Fruit fly (Drosophila melanogaster): ENCODE data around the gene CG33928.

CG33928 gene

DNA sequence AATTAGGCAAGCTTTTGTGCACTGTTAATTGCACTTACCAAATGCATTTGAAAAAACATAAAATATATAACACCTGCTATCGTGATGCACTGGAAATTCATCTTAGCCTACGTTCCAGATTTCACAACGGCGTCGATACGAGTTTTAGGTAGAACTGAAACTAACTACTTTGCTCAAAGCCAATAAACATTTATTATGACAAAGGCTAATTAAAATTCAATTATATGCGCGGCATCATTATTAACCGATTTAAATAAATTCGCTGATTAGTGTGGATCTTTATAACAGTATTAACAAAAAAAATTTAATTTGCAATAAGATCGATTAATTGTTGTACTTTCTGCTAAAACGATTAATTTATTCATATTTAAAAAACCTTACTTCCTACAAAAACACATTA is at the start of gene CG33928:
Gene CG33928 (minus strand): TSS at position 101 of the 400 bp plus-strand sequence.
- TF ChIP-seq net (GFP tag; optimal IDR thresholded peaks at IDR 0.05) (no peak), acj6 (GFP tag; optimal IDR thresholded peaks at IDR 0.05) (no peak), CG6808 (GFP tag; optimal IDR thresholded peaks at IDR 0.05) (no peak), CG11902 (GFP tag; optimal IDR thresholded peaks at IDR 0.05) (no peak), vri (GFP tag; optimal IDR thresholded peaks at IDR 0.05) (no peak), Sox14 (GFP tag; optimal IDR thresholded peaks at IDR 0.05) (no peak), svp (GFP tag) (no peak), topi (GFP tag; optimal IDR thresholded peaks at IDR 0.05) (no peak), CG8119 (GFP tag; IDR thresholded peaks at IDR 0.05) (no peak), CG11294 (GFP tag; IDR thresholded peaks at IDR 0.05) (no peak), Gug (GFP tag; IDR thresholded peaks at IDR 0.05) (no peak)

DNA sequence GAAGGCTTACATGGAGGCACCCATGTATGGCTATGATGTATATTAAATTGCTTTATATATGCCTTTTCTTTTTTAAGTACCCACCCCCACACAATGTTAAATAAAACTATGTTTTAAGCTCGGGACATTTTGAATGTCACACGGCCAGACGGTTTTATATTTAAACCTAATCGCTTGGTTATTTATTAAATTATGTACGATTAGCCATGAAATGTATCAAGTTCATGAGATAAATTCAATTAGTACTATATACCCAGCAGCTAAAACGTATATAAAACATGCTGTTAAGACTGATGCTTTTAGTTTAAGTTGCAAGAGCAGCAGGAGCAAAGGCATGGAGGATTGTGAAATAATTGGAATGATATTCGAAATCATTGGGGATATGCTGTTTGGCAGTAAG is 49.1 kb upstream of the CG33928 start, which contains the start of the genes CG43221 and CG43645:
Gene CG43221 (plus strand): TSS at position 301 of the 400 bp plus-strand sequence.
Gene CG43645 (plus strand): TSS at position 301 of the 400 bp plus-strand sequence.
- TF ChIP-seq Eip93F (GFP tag; optimal IDR thresholded peaks at IDR 0.05) (no peak), salr (GFP tag; optimal IDR thresholded peaks at IDR 0.05) (no peak), net (GFP tag; optimal IDR thresholded peaks at IDR 0.05) (no peak), CG10631 (GFP tag; optimal IDR thresholded peaks at IDR 0.05) (no peak), esn (GFP tag; optimal IDR thresholded peaks at IDR 0.05) (no peak), CG4318 (GFP tag; optimal IDR thresholded peaks at IDR 0.05) (no peak), topi (GFP tag; optimal IDR thresholded peaks at IDR 0.05) (no peak), Met (GFP tag; optimal IDR thresholded peaks at IDR 0.05) (no peak), dsx (GFP tag; optimal IDR thresholded peaks at IDR 0.05; ENCODE audit: poor library complexity, severe bottlenecking) (no peak), CG11902 (GFP tag; optimal IDR thresholded peaks at IDR 0.05) (no peak), svp (GFP tag) (no peak), CG6792 (GFP tag; optimal IDR thresholded peaks at IDR 0.05) (no peak), dac (GFP tag; optimal IDR thresholded peaks at IDR 0.05) (no peak)

DNA sequence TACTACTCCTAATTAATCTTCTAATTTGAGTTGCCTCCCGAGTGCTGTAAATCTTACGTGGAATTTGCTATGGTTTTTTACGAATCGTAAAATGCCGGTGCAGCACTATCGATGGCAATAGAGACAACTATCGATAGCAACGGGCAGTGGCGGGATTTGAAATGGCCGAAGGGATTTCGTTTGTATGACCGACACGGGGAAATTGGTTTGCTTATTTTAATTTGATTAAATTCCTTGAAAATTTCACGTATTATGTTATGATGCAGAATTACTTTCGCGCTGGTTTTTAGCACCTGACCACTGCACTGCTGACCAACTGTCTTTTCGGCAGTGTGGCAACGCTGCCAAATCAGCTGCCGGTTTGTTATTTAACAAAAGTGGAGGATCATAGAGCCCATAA is 47.8 kb upstream of the CG33928 start, which contains the start of the genes GCS2beta and CG5131:
Gene GCS2beta (minus strand): TSS at position 134 of the 400 bp plus-strand sequence.
Gene CG5131 (plus strand): TSS at position 328 of the 400 bp plus-strand sequence.
- TF ChIP-seq Hr39 (GFP tag; optimal IDR thresholded peaks at IDR 0.05) (peak; percentile 97), acj6 (GFP tag; optimal IDR thresholded peaks at IDR 0.05) (peak; percentile 93), salr (GFP tag; optimal IDR thresholded peaks at IDR 0.05) (peak; percentile 85 to 86), dsx (GFP tag; optimal IDR thresholded peaks at IDR 0.05; ENCODE audit: poor library complexity, severe bottlenecking) (peak; percentile 61), achi (GFP tag; optimal IDR thresholded peaks at IDR 0.05) (peak; percentile 91), topi (GFP tag; optimal IDR thresholded peaks at IDR 0.05) (peak; percentile 91), Eip93F (GFP tag; optimal IDR thresholded peaks at IDR 0.05) (no peak), Sox14 (GFP tag; optimal IDR thresholded peaks at IDR 0.05) (peak; percentile 95), Eip75B (GFP tag; optimal IDR thresholded peaks at IDR 0.05) (peak; percentile 91), CG6163 (GFP tag; IDR thresholded peaks at IDR 0.05) (peak; percentile 92), CG8119 (GFP tag; IDR thresholded peaks at IDR 0.05) (peak; percentile 87), net (GFP tag; optimal IDR thresholded peaks at IDR 0.05) (peak; percentile 92), dac (GFP tag; optimal IDR thresholded peaks at IDR 0.05) (peak; percentile 93), Smox (GFP tag; optimal IDR thresholded peaks at IDR 0.05) (peak; percentile 90), CG10631 (GFP tag; optimal IDR thresholded peaks at IDR 0.05) (peak; percentile 95), Hr4 (GFP tag; optimal IDR thresholded peaks at IDR 0.05) (peak; percentile 96), CG10669 (GFP tag; optimal IDR thresholded peaks at IDR 0.05) (peak; percentile 81), CG7368 (GFP tag; optimal IDR thresholded peaks at IDR 0.05) (peak; percentile 92), Met (GFP tag; optimal IDR thresholded peaks at IDR 0.05) (peak; percentile 89), vri (GFP tag; optimal IDR thresholded peaks at IDR 0.05) (peak; percentile 89), OdsH (GFP tag; optimal IDR thresholded peaks at IDR 0.05) (peak; percentile 95), CG11294 (GFP tag; IDR thresholded peaks at IDR 0.05) (peak; percentile 88), Eip78C (GFP tag) (peak; percentile 96), Sox102F (GFP tag; optimal IDR thresholded peaks at IDR 0.05) (peak; percentile 88), pdm3 (GFP tag; optimal IDR thresholded peaks at IDR 0.05) (peak; percentile 96), CG9139 (GFP tag; optimal IDR thresholded peaks at IDR 0.05) (no peak), eg (GFP tag; IDR thresholded peaks at IDR 0.05) (peak; percentile 95), fd85E (GFP tag; optimal IDR thresholded peaks at IDR 0.05) (peak; percentile 61), CG6792 (GFP tag; optimal IDR thresholded peaks at IDR 0.05) (peak; percentile 85), lz (GFP tag; optimal IDR thresholded peaks at IDR 0.05) (peak; percentile 93), Sox15 (GFP tag; optimal IDR thresholded peaks at IDR 0.05) (peak; percentile 94), Ets96B (tag; optimal IDR thresholded peaks at IDR 0.05) (peak; percentile 80), CG8632 (GFP tag; optimal IDR thresholded peaks at IDR 0.05) (peak; percentile 82), CG6808 (GFP tag; optimal IDR thresholded peaks at IDR 0.05) (peak; percentile 58), CG11762 (GFP tag; optimal IDR thresholded peaks at IDR 0.05; ENCODE audit: insufficient read depth) (peak; percentile 86), CG8319 (GFP tag; optimal IDR thresholded peaks at IDR 0.05) (peak; percentile 91), fd59A (GFP tag; optimal IDR thresholded peaks at IDR 0.05) (peak; percentile 70), CG11902 (GFP tag; optimal IDR thresholded peaks at IDR 0.05) (peak; percentile 95), CG34406 (GFP tag; optimal IDR thresholded peaks at IDR 0.05) (peak; percentile 82), CG16779 (tag; optimal IDR thresholded peaks at IDR 0.05) (peak; percentile 52)
